Fruit fly (Drosophila melanogaster): ENCODE data around the gene bbx.
A peak's percentile ranks its signal among the peaks of the same experiment; 100 is the strongest.

bbx gene

dm6 chrX:21357810-21358671, 4.8 kb upstream of the bbx start, which contains the start of gene Septin1 (continued):
- TF ChIP-seq ac (GFP tag; optimal IDR thresholded peaks at IDR 0.05) (no peak), CG32767 (GFP tag; IDR thresholded peaks at IDR 0.05) (no peak), org-1 (GFP tag; optimal IDR thresholded peaks at IDR 0.05) (no peak), PHDP (tag; optimal IDR thresholded peaks at IDR 0.05) (no peak), CG6683 (GFP tag; optimal IDR thresholded peaks at IDR 0.05) (no peak), CG15479 (GFP tag; optimal IDR thresholded peaks at IDR 0.05) (no peak), sisA (GFP tag; IDR thresholded peaks at IDR 0.05) (no peak), Elba2 (GFP tag; optimal IDR thresholded peaks at IDR 0.05) (no peak), h (optimal IDR thresholded peaks at IDR 0.05) (no peak), CG4328 (GFP tag; optimal IDR thresholded peaks at IDR 0.05) (no peak), CG10431 (GFP tag; optimal IDR thresholded peaks at IDR 0.05) (no peak), Ets97D (GFP tag; optimal IDR thresholded peaks at IDR 0.05) (peak; percentile 4), CG4730 (GFP tag; IDR thresholded peaks at IDR 0.05) (no peak), CG8290 (GFP tag; optimal IDR thresholded peaks at IDR 0.05) (peak; percentile 11), CG8290 (tag; optimal IDR thresholded peaks at IDR 0.05) (no peak), CG10267 (tag; optimal IDR thresholded peaks at IDR 0.05) (peak; percentile 43), Ets65A (GFP tag) (no peak), wor (GFP tag; IDR thresholded peaks at IDR 0.05) (no peak), gce (GFP tag; IDR thresholded peaks at IDR 0.05) (no peak), CG12769 (tag; optimal IDR thresholded peaks at IDR 0.05) (no peak), jigr1 (GFP tag; IDR thresholded peaks at IDR 0.05) (no peak), bsh (GFP tag; optimal IDR thresholded peaks at IDR 0.05) (peak in 1 of 2 experiments; percentile 4), nom (GFP tag; optimal IDR thresholded peaks at IDR 0.05) (peak; percentile 56), CG12219 (GFP tag; optimal IDR thresholded peaks at IDR 0.05) (no peak), Nf-YC (tag; optimal IDR thresholded peaks at IDR 0.05) (peak; percentile 10), CG4360 (GFP tag; IDR thresholded peaks at IDR 0.05) (no peak), CG7556 (GFP tag; optimal IDR thresholded peaks at IDR 0.05) (no peak), slp2 (GFP tag; optimal IDR thresholded peaks at IDR 0.05) (no peak), amos (GFP tag; IDR thresholded peaks at IDR 0.05; ENCODE audit: partially characterized antibody) (peak; percentile 49; the same call in 1 of the 2 replicates), Usf (GFP tag; optimal IDR thresholded peaks at IDR 0.05) (no peak), insv (GFP tag; optimal IDR thresholded peaks at IDR 0.05) (peak in 1 of 2 experiments; percentile 42), CG16813 (GFP tag; IDR thresholded peaks at IDR 0.05; ENCODE audit: partially characterized antibody) (no peak), trh (GFP tag; optimal IDR thresholded peaks at IDR 0.05) (no peak), zf30C (GFP tag; optimal IDR thresholded peaks at IDR 0.05) (no peak), pita (GFP tag; optimal IDR thresholded peaks at IDR 0.05) (peak; percentile 13), ATbp (GFP tag; optimal IDR thresholded peaks at IDR 0.05) (no peak), knrl (GFP tag; IDR thresholded peaks at IDR 0.05; ENCODE audit: partially characterized antibody) (peak; percentile 30; the same call in 1 of the 3 replicates), CG12942 (GFP tag; optimal IDR thresholded peaks at IDR 0.05) (no peak), CG14965 (GFP tag; optimal IDR thresholded peaks at IDR 0.05; ENCODE audit: borderline replicate concordance) (no peak), CG16779 (GFP tag; IDR thresholded peaks at IDR 0.05) (no peak), CG17612 (GFP tag; IDR thresholded peaks at IDR 0.05) (no peak), dm (GFP tag; optimal IDR thresholded peaks at IDR 0.05) (no peak), CG14667 (GFP tag; IDR thresholded peaks at IDR 0.05) (no peak), CG4617 (GFP tag; optimal IDR thresholded peaks at IDR 0.05; ENCODE audit: borderline replicate concordance) (peak; percentile 52), usp (GFP tag; optimal IDR thresholded peaks at IDR 0.05) (no peak), CG2889 (GFP tag; IDR thresholded peaks at IDR 0.05) (no peak), CG13123 (GFP tag; optimal IDR thresholded peaks at IDR 0.05) (no peak), ab (GFP tag; optimal IDR thresholded peaks at IDR 0.05) (no peak), CG1602 (GFP tag; optimal IDR thresholded peaks at IDR 0.05) (no peak), CG3838 (GFP tag; optimal IDR thresholded peaks at IDR 0.05) (no peak)

All from whole organism, embryonic.